Worm (Caenorhabditis elegans) whole organism, L4 larva: ENCODE data around the gene T10F2.5.

Experiments used
- F10B5.3 ChIP-seq: sonication (generic microtip); optimal IDR thresholded peaks from 2 replicates; lab custom pipeline; 2016; ENCODE audit warnings: mild to moderate bottlenecking, missing genetic modification characterization, missing compliant biosample characterization
- F26F4.8 ChIP-seq: fragments of 200-800 bp; sonication (Bioruptor generic); conservative IDR thresholded peaks from 2 replicates; pipeline ENCODE4 v1.3.6; 2022; ENCODE audit warnings: missing genetic modification characterization, missing compliant biosample characterization
- F37D6.2 ChIP-seq: sonication (generic microtip); optimal IDR thresholded peaks from 2 replicates; lab custom pipeline; 2016; ENCODE audit warnings: mild to moderate bottlenecking, missing genetic modification characterization, missing compliant biosample characterization
- F44E2.7 ChIP-seq: fragments of 200-800 bp; sonication (Bioruptor generic); IDR thresholded peaks from 2 replicates; pipeline ENCODE4 v2.1.2; 2022; ENCODE audit warnings: missing genetic modification characterization, missing compliant biosample characterization
- Y48G9A.11 ChIP-seq: fragments of 200-800 bp; sonication (Bioruptor generic); IDR thresholded peaks from 2 replicates; pipeline ENCODE4 v1.3.6; 2022; ENCODE audit warnings: missing genetic modification reagents, missing genetic modification characterization, missing compliant biosample characterization
- Y75B8A.6 ChIP-seq: fragments of 200-800 bp; sonication (Bioruptor generic); IDR thresholded peaks from 2 replicates; pipeline ENCODE4 v1.3.6; 2022; ENCODE audit warnings: missing genetic modification reagents, missing genetic modification characterization, missing compliant biosample characterization
- ZK546.5 ChIP-seq, 2 experiments: sonication (generic microtip); optimal IDR thresholded peaks; 2 replicates each; lab custom pipeline; 2017; ENCODE audit warnings: missing biosample characterization in 2 of 2, missing genetic modification characterization in 2 of 2
- daf-8 ChIP-seq: fragments of 200-800 bp; sonication (Bioruptor generic); IDR thresholded peaks from 2 replicates; pipeline ENCODE4 v1.3.6; 2022; ENCODE audit warnings: missing genetic modification characterization, missing compliant biosample characterization
- dmd-6 ChIP-seq: fragments of 200-800 bp; sonication (Bioruptor generic); IDR thresholded peaks from 2 replicates; pipeline ENCODE4 v1.3.6; 2022; ENCODE audit warnings: missing genetic modification reagents, missing genetic modification characterization, missing compliant biosample characterization
- dpl-1 ChIP-seq: fragments of 150-350 bp; optimal IDR thresholded peaks from 2 replicates; lab custom pipeline; 2014; ENCODE audit warnings: missing biosample characterization, missing genetic modification reagents, missing genetic modification characterization
- duxl-1 ChIP-seq: sonication (generic microtip); optimal IDR thresholded peaks from 2 replicates; lab custom pipeline; 2016; ENCODE audit warnings: mild to moderate bottlenecking, missing genetic modification characterization, moderate library complexity, missing compliant biosample characterization; ENCODE audit not compliant: poor library complexity
- gei-8 ChIP-seq: fragments of 200-800 bp; sonication (Bioruptor generic); optimal IDR thresholded peaks from 2 replicates; lab custom pipeline; 2018; ENCODE audit warnings: mild to moderate bottlenecking, missing genetic modification characterization, missing compliant biosample characterization
- hlh-30 ChIP-seq: sonication (generic microtip); optimal IDR thresholded peaks from 2 replicates; lab custom pipeline; 2017; ENCODE audit warnings: antibody characterized with exemption, mild to moderate bottlenecking, missing genetic modification characterization, missing compliant biosample characterization; ENCODE audit not compliant: insufficient read depth
- jun-1 ChIP-seq: fragments of 150-350 bp; optimal IDR thresholded peaks from 2 replicates; lab custom pipeline; 2014; ENCODE audit warnings: missing biosample characterization, missing genetic modification reagents, missing genetic modification characterization
- lin-29 ChIP-seq: fragments of 200-800 bp; sonication (Bioruptor generic); IDR thresholded peaks from 2 replicates; pipeline ENCODE4 v1.3.6; 2022; ENCODE audit warnings: missing genetic modification reagents, missing genetic modification characterization, missing compliant biosample characterization
- lin-38 ChIP-seq: fragments of 200-800 bp; sonication (Bioruptor generic); IDR thresholded peaks from 2 replicates; pipeline ENCODE4 v1.3.6; 2022; ENCODE audit warnings: missing genetic modification reagents, missing genetic modification characterization, missing compliant biosample characterization
- lir-3 ChIP-seq: sonication (generic microtip); optimal IDR thresholded peaks from 2 replicates; lab custom pipeline; 2016; ENCODE audit warnings: mild to moderate bottlenecking, missing genetic modification characterization, missing compliant biosample characterization
- lsy-2 ChIP-seq, 2 experiments: fragments of 150-350 bp in 1 of 2; sonication (generic microtip) in 1 of 2; optimal IDR thresholded peaks; 2 replicates each; lab custom pipeline; 2014 to 2017; ENCODE audit warnings: missing biosample characterization in 2 of 2, missing genetic modification characterization in 2 of 2
- mep-1 ChIP-seq: fragments of 150-350 bp; sonication (generic microtip); optimal IDR thresholded peaks from 3 replicates; lab custom pipeline; 2014; ENCODE audit warnings: missing biosample characterization, missing genetic modification characterization
- mxl-2 ChIP-seq: fragments of 200-800 bp; sonication (Bioruptor generic); conservative IDR thresholded peaks from 2 replicates; pipeline ENCODE4 v1.3.6; 2022; ENCODE audit warnings: missing genetic modification reagents, missing genetic modification characterization, missing compliant biosample characterization
- nhr-102 ChIP-seq: sonication (generic microtip); optimal IDR thresholded peaks from 2 replicates; lab custom pipeline; 2016; ENCODE audit warnings: mild to moderate bottlenecking, missing genetic modification characterization, moderate library complexity, missing compliant biosample characterization
- nhr-25 ChIP-seq: sonication (generic microtip); optimal IDR thresholded peaks from 2 replicates; lab custom pipeline; 2017; ENCODE audit warnings: missing genetic modification characterization, mild to moderate bottlenecking, missing compliant biosample characterization, antibody characterized with exemption, moderate library complexity, borderline replicate concordance; ENCODE audit not compliant: insufficient read depth
- nhr-42 ChIP-seq: fragments of 200-800 bp; sonication (Bioruptor generic); IDR thresholded peaks from 2 replicates; pipeline ENCODE4 v1.3.6; 2022; ENCODE audit warnings: missing genetic modification characterization, missing compliant biosample characterization
- nhr-76 ChIP-seq: fragments of 150-350 bp; optimal IDR thresholded peaks from 2 replicates; lab custom pipeline; 2014; ENCODE audit warnings: missing biosample characterization, missing genetic modification characterization
- pha-4 ChIP-seq, 2 experiments: fragments of 150-350 bp in 1 of 2; fragments of 200-800 bp in 1 of 2; sonication (Bioruptor generic) in 1 of 2; IDR thresholded peaks in 1 of 2; optimal IDR thresholded peaks in 1 of 2; 2 replicates each; pipeline versions ENCODE4 v1.3.6 to Lab custom; 2014 to 2022; ENCODE audit warnings: missing genetic modification characterization in 2 of 2, missing genetic modification reagents in 2 of 2, missing biosample characterization in 1 of 2, missing compliant biosample characterization in 1 of 2
- php-3 ChIP-seq: fragments of 200-800 bp; sonication (Bioruptor generic); IDR thresholded peaks from 2 replicates; pipeline ENCODE4 v1.3.6; 2022; ENCODE audit warnings: missing genetic modification reagents, missing genetic modification characterization, missing compliant biosample characterization
- pqm-1 ChIP-seq: sonication (generic microtip); optimal IDR thresholded peaks from 2 replicates; lab custom pipeline; 2017; ENCODE audit warnings: missing biosample characterization, missing genetic modification characterization
- saeg-2 ChIP-seq: fragments of 200-800 bp; sonication (Bioruptor generic); IDR thresholded peaks from 2 replicates; pipeline ENCODE4 v1.3.6; 2022; ENCODE audit warnings: missing genetic modification reagents, missing genetic modification characterization, missing compliant biosample characterization
- sdz-12 ChIP-seq: fragments of 200-800 bp; sonication (Bioruptor generic); optimal IDR thresholded peaks from 2 replicates; lab custom pipeline; 2018; ENCODE audit warnings: mild to moderate bottlenecking, missing genetic modification characterization, missing compliant biosample characterization
- set-16 ChIP-seq: fragments of 200-800 bp; sonication (Bioruptor generic); IDR thresholded peaks from 2 replicates; pipeline ENCODE4 v1.3.6; 2022; ENCODE audit warnings: missing genetic modification reagents, missing genetic modification characterization, missing compliant biosample characterization
- skn-1 ChIP-seq: fragments of 150-350 bp; optimal IDR thresholded peaks from 2 replicates; lab custom pipeline; 2014; ENCODE audit warnings: missing biosample characterization, missing genetic modification characterization
- snpc-1.2 ChIP-seq: fragments of 200-800 bp; sonication (Bioruptor generic); IDR thresholded peaks from 2 replicates; pipeline ENCODE4 v1.3.6; 2022; ENCODE audit warnings: missing genetic modification reagents, missing genetic modification characterization, missing compliant biosample characterization
- tag-97 ChIP-seq: fragments of 200-800 bp; sonication (Bioruptor generic); IDR thresholded peaks from 2 replicates; pipeline ENCODE4 v1.3.6; 2022; ENCODE audit warnings: missing genetic modification characterization, missing compliant biosample characterization
- tra-1 ChIP-seq: fragments of 200-800 bp; sonication (Bioruptor generic); IDR thresholded peaks from 2 replicates; pipeline ENCODE4 v1.3.6; 2022; ENCODE audit warnings: missing genetic modification reagents, missing genetic modification characterization, missing compliant biosample characterization
- unc-62 ChIP-seq, 3 experiments: fragments of 150-350 bp in 1 of 3; sonication (generic microtip); optimal IDR thresholded peaks in 2 of 3; peaks in 1 of 3; 1 replicate in 1 of 3; 2 replicates in 2 of 3; lab custom pipeline; 2014 to 2017; ENCODE audit warnings: missing biosample characterization in 3 of 3, missing genetic modification characterization in 3 of 3, missing genetic modification reagents in 3 of 3, missing genotype in 1 of 3
- zag-1 ChIP-seq: fragments of 150-350 bp; optimal IDR thresholded peaks from 2 replicates; lab custom pipeline; 2014; ENCODE audit warnings: missing biosample characterization, missing genetic modification characterization
- zfp-2 ChIP-seq: sonication (generic microtip); optimal IDR thresholded peaks from 2 replicates; lab custom pipeline; 2016; ENCODE audit warnings: mild to moderate bottlenecking, missing genetic modification characterization, missing compliant biosample characterization
- zfp-3 ChIP-seq: fragments of 200-800 bp; sonication (Bioruptor generic); conservative IDR thresholded peaks from 2 replicates; pipeline ENCODE4 v1.3.6; 2022; ENCODE audit warnings: missing genetic modification reagents, missing genetic modification characterization, missing compliant biosample characterization
- zip-2 ChIP-seq: fragments of 150-350 bp; optimal IDR thresholded peaks from 2 replicates; lab custom pipeline; 2014; ENCODE audit warnings: missing biosample characterization, missing genetic modification characterization
- ztf-7 ChIP-seq: fragments of 150-350 bp; optimal IDR thresholded peaks from 2 replicates; lab custom pipeline; 2014; ENCODE audit warnings: missing biosample characterization, missing genetic modification characterization

The T10F2.5 gene

DNA sequence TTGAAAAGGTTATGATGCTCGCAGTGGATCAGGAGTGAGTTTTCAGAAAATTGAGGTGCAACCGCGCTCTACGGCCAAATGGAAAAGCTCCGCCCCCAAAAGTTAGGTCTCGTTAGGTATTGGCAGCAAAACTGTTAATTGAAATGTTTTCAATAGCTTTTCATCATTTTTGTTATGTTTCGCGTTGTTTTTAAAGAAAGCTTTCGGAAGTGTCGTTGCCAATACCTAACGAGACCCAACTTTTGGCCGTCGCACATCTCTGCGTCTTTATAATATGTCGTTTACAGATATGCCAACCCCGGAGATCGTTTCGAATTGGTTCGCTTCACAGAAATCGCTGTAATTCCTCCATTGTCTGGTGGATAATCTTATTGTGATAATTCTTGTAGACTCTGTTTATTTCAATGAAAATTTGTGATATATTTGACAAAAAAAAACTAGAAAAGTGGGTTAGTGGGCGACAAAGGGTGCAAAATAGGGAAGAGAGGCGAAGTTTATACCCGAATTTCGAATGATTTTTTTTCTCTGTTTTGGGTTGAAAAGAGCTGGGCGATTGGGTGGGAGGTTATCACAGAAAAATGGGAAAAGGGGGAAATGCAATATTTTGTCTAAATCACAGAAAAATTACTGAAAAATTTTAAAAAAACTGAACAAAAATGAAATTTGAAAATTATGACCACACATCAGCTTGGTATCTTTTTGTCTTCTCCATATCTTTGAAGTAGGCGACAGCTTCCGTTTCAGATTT is 37.1 kb upstream of the T10F2.5 start (continued):
- no peak for TF ChIP-seq zfp-2 (tag; lab: Kevin White, UChicago)
- TF ChIP-seq zfp-3 (GFP tag; lab: Robert Waterston, UW), result peak; percentile 90
- TF ChIP-seq pha-4 (GFP tag; IDR thresholded peaks at IDR 0.05; lab: Robert Waterston, UW), result no peak; the same call in none of the 2 replicates
- no peak for TF ChIP-seq pha-4 (tag; optimal IDR thresholded peaks at IDR 0.05; lab: Kevin White, UChicago)
- no peak for TF ChIP-seq saeg-2 (GFP tag; lab: Robert Waterston, UW)
- peak; percentile 80 for TF ChIP-seq lin-38 (GFP tag; lab: Robert Waterston, UW)
- TF ChIP-seq unc-62 (GFP tag; optimal IDR thresholded peaks at IDR 0.05 in 1 of 2; lab: Kevin White, UChicago), result peak in 1 of 2 experiments; percentile 60
- TF ChIP-seq unc-62 (tag; optimal IDR thresholded peaks at IDR 0.05; lab: Kevin White, UChicago), result no peak
- no peak for TF ChIP-seq php-3
- TF ChIP-seq mxl-2 (GFP tag; lab: Robert Waterston, UW), result no peak
- no peak for TF ChIP-seq nhr-76 (tag; lab: Kevin White, UChicago)
- peak; percentile 66 for TF ChIP-seq duxl-1 (tag; lab: Kevin White, UChicago)
- TF ChIP-seq set-16 (GFP tag; lab: Robert Waterston, UW), result no peak
- no peak for TF ChIP-seq ZK546.5 (tag; optimal IDR thresholded peaks at IDR 0.05; lab: Kevin White, UChicago)
- TF ChIP-seq nhr-42 (GFP tag; lab: Robert Waterston, UW), result 0 out of 2 replicates have a peak, but pooled peaks have one; percentile 4
- peak; percentile 83 for TF ChIP-seq nhr-102 (tag; lab: Kevin White, UChicago)

DNA sequence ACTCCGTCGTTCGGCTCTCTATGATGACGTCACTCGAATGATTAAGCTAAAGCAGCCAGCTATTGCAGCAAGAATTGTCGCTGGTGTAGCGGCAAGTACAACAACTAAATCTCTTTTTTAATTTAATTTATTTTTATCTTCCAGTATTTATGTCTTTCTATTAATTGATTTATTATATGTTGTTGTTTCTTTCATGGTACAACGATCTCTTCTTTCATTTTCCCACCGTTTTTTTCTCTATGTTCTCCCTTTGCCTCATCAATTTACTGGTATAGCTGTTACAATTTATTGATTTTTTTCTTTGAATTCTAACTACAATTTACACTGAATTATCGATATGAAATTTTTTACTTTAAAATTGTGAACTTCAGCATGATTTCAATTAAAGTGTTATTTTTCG is 36.3 kb upstream of the T10F2.5 start, which contains the start of gene moc-6:
TSS of gene moc-6 (plus strand) at position 301 of the 400 bp plus-strand sequence.
- TF ChIP-seq dmd-6 (GFP tag; lab: Robert Waterston, UW) (no peak), sdz-12 (GFP tag; lab: Kevin White, UChicago) (no peak), lir-3 (tag; lab: Kevin White, UChicago) (no peak), Y75B8A.6 (GFP tag; lab: Robert Waterston, UW) (no peak), tag-97 (GFP tag; lab: Robert Waterston, UW) (no peak), Y48G9A.11 (GFP tag; lab: Robert Waterston, UW) (no peak)

DNA sequence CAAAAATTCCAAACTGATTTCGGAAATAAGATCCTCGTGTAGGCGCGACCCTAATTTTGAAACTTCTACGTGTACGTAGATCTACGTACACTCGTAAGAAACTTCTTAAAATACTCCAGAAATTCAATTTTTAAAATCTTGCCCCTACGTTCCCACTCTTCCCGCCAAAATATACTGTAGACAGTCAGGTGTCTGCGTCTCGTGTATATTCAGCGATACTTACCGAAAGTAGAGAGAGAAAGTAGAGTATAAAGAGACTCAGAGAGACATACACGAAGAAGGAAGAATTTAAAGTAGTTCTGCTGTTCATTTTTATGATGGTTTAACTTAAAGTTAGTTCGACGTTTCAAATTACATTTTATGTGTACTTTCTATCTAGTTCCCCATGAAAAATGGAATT is 33.9 kb upstream of the T10F2.5 start:
- TF ChIP-seq F26F4.8 (no peak), hlh-30 (tag; lab: Kevin White, UChicago) (peak; percentile 39)
- TF ChIP-seq, all 104 proteins: peak for 1

DNA sequence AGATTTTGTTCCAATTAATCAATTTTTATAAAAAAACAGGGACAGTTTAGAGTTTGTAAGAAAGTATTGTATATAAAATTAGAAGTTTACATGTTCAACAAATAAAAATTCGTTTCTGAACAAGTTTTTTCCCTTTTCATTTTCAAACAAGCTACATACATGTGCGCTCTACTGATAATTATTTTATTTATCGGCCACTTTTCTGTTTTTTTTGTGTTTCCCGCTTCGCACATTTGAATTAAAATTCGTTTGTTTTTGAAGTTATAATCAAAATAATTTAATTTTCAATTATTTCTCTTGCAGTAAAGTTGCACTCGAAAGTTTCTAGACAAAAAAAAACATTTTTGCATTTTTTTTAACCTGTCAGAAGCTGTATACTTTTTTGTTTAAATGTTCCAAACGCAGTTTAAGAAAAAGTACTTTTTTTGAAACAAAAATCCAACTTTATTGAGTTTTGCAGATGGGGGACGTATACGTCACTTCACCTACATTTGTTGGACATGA is 31.3 kb upstream of the T10F2.5 start, which contains the start of gene hira-1:
TSS of gene hira-1 (plus strand) at position 454 of the 504 bp plus-strand sequence.
- TF ChIP-seq skn-1 (tag; lab: Kevin White, UChicago) (no peak), mep-1 (tag; lab: Kevin White, UChicago) (peak; percentile 28), gei-8 (GFP tag; lab: Kevin White, UChicago) (no peak), ztf-7 (tag; lab: Kevin White, UChicago) (peak; percentile 9), pqm-1 (no peak), F10B5.3 (tag; lab: Kevin White, UChicago) (no peak), nhr-25 (tag; lab: Kevin White, UChicago) (no peak), zip-2 (tag; lab: Kevin White, UChicago) (no peak), set-16 (GFP tag; lab: Robert Waterston, UW) (no peak), hlh-30 (tag; lab: Kevin White, UChicago) (peak; percentile 39), daf-8 (GFP tag; lab: Robert Waterston, UW) (no peak), tag-97 (GFP tag; lab: Robert Waterston, UW) (no peak), dpl-1 (GFP tag; lab: Kevin White, UChicago) (peak; percentile 77), lin-38 (GFP tag; lab: Robert Waterston, UW) (peak; percentile 75), tra-1 (GFP tag; lab: Robert Waterston, UW) (no peak), pha-4 (GFP tag; IDR thresholded peaks at IDR 0.05; lab: Robert Waterston, UW) (no peak), pha-4 (tag; optimal IDR thresholded peaks at IDR 0.05; lab: Kevin White, UChicago) (no peak), zag-1 (tag; lab: Kevin White, UChicago) (no peak), jun-1 (tag; lab: Kevin White, UChicago) (no peak), F44E2.7 (GFP tag; lab: Robert Waterston, UW) (no peak), F37D6.2 (tag; lab: Kevin White, UChicago) (no peak), lir-3 (tag; lab: Kevin White, UChicago) (no peak), unc-62 (GFP tag; optimal IDR thresholded peaks at IDR 0.05 in 1 of 2; lab: Kevin White, UChicago) (no peak), unc-62 (tag; optimal IDR thresholded peaks at IDR 0.05; lab: Kevin White, UChicago) (no peak), lsy-2 (tag; optimal IDR thresholded peaks at IDR 0.05; lab: Kevin White, UChicago) (peak in 1 of 2 experiments; percentile 65), lin-29 (GFP tag; lab: Robert Waterston, UW) (no peak), snpc-1.2 (GFP tag; lab: Robert Waterston, UW) (no peak)
